Fruit fly (Drosophila melanogaster): ENCODE data around the gene CG13085.

DNA sequence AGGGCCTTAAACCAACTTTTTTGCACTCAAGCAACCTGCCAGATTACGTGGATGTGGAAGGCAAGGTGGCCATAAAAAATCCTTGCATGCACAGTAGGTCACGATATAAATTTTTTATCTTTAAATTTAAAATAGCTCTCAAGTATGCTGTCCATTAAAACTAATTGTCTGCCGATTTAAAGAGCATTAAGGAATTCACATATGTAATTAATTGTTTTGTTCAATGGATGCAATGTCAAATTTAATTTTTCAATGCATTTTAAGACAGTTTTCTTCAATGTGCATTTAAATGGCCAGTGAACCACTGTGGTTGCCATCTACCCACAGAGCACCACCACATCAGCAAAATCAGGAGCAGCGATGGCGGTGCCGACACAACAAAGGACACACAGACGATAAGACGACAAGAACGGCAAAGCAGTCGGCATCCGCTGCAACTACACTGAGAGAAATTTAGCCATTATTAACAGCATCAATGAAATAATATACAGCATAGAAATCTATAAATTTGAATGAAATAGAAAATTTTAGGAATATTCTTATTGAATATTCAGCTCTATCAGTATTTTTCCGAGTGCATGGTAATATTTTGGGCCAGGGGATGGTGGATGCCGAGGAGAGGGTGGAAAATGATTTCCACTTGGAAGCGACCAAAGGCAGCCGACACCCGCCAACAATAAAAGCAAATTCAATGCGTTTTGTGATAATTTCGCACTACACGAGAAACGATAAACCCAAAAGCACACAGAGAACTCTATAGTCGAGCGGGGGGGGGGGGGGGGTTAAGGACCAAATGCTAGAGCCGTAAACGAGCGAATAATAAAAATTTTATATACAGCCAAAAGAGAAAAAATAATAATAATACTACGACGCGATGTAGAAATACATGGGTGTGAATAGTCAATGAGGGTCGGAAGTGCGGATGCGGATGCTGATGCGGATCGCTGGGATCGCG, 46.4 kb upstream of the CG13085 start:
- TF ChIP-seq pan (optimal IDR thresholded peaks at IDR 0.05) (no peak), EcR (GFP tag; optimal IDR thresholded peaks at IDR 0.05) (no peak), usp (GFP tag; optimal IDR thresholded peaks at IDR 0.05) (no peak), Dll (optimal IDR thresholded peaks at IDR 0.05) (no peak), CG8478 (optimal IDR thresholded peaks at IDR 0.05) (no peak)

All from whole organism.